Fruit fly (Drosophila melanogaster) whole organism, embryonic: ENCODE measurements around the gene CG32259.

ENCODE experiments used
- CG11504 ChIP-seq: fragments of 200-800 bp; sonication (Bioruptor generic); optimal IDR thresholded peaks from 3 replicates; lab custom pipeline; 2019; ENCODE audit warnings: missing biosample characterization, mild to moderate bottlenecking, missing genetic modification characterization, moderate library complexity
- CG13123 ChIP-seq: fragments of 200-800 bp; sonication (Bioruptor generic); optimal IDR thresholded peaks from 2 replicates; lab custom pipeline; 2016; ENCODE audit warnings: missing biosample characterization, missing genetic modification characterization
- CG13894 ChIP-seq: fragments of 200-800 bp; sonication (Bioruptor generic); optimal IDR thresholded peaks from 3 replicates; lab custom pipeline; 2018; ENCODE audit warnings: missing biosample characterization, mild to moderate bottlenecking, missing genetic modification characterization, moderate library complexity
- CG14667 ChIP-seq: fragments of 200-800 bp; sonication (Bioruptor generic); IDR thresholded peaks from 2 replicates; pipeline ENCODE4 v1.3.6; 2022; ENCODE audit warnings: missing biosample characterization, missing genetic modification characterization
- CG15073 ChIP-seq: fragments of 200-800 bp; sonication (Bioruptor generic); optimal IDR thresholded peaks from 2 replicates; lab custom pipeline; 2016; ENCODE audit warnings: missing biosample characterization, missing genetic modification characterization
- CG17912 ChIP-seq: fragments of 200-800 bp; sonication (Bioruptor generic); optimal IDR thresholded peaks from 2 replicates; lab custom pipeline; 2018; ENCODE audit warnings: missing biosample characterization, mild to moderate bottlenecking, missing genetic modification characterization
- CG18476 ChIP-seq: fragments of 200-800 bp; sonication (Bioruptor generic); optimal IDR thresholded peaks from 2 replicates; lab custom pipeline; 2016; ENCODE audit warnings: missing biosample characterization, mild to moderate bottlenecking, missing genetic modification characterization
- CG33213 ChIP-seq: fragments of 200-800 bp; sonication (Bioruptor generic); optimal IDR thresholded peaks from 3 replicates; lab custom pipeline; 2016; ENCODE audit warnings: missing biosample characterization, missing genetic modification characterization
- CG34224 ChIP-seq: fragments of 200-800 bp; sonication (Bioruptor generic); IDR thresholded peaks from 3 replicates; pipeline ENCODE4 v1.3.6; 2022; ENCODE audit warnings: missing biosample characterization, missing genetic modification characterization; ENCODE audit not compliant: partially characterized antibody
- CG34422 ChIP-seq: fragments of 200-800 bp; sonication (Bioruptor generic); IDR thresholded peaks from 3 replicates; pipeline ENCODE4 v1.3.6; 2022; ENCODE audit warnings: missing biosample characterization, missing genetic modification characterization
- CG6854 ChIP-seq: fragments of 200-800 bp; sonication (Bioruptor generic); optimal IDR thresholded peaks from 3 replicates; lab custom pipeline; 2017; ENCODE audit warnings: missing biosample characterization, mild to moderate bottlenecking, missing genetic modification characterization
- CG7556 ChIP-seq: fragments of 200-800 bp; sonication (Bioruptor generic); optimal IDR thresholded peaks from 2 replicates; lab custom pipeline; 2017; ENCODE audit warnings: missing biosample characterization, mild to moderate bottlenecking, missing genetic modification characterization
- CG8924 ChIP-seq: fragments of 200-800 bp; optimal IDR thresholded peaks from 3 replicates; lab custom pipeline; 2019; ENCODE audit warnings: missing biosample characterization, mild to moderate bottlenecking, missing genetic modification characterization, moderate library complexity
- CG9437 ChIP-seq: fragments of 200-800 bp; sonication (Bioruptor generic); optimal IDR thresholded peaks from 2 replicates; lab custom pipeline; 2018; ENCODE audit warnings: missing biosample characterization, mild to moderate bottlenecking, missing genetic modification characterization
- Camta ChIP-seq: fragments of 200-800 bp; sonication (Bioruptor generic); optimal IDR thresholded peaks from 2 replicates; lab custom pipeline; 2016; ENCODE audit warnings: missing biosample characterization, missing genetic modification characterization
- CoRest ChIP-seq: fragments of 200-800 bp; sonication (Bioruptor generic); optimal IDR thresholded peaks from 3 replicates; lab custom pipeline; 2018; ENCODE audit warnings: missing biosample characterization, mild to moderate bottlenecking, missing genetic modification characterization, moderate library complexity
- D19A ChIP-seq: fragments of 200-800 bp; optimal IDR thresholded peaks from 3 replicates; lab custom pipeline; 2019; ENCODE audit warnings: missing biosample characterization, mild to moderate bottlenecking, missing genetic modification characterization, moderate library complexity
- Ets65A ChIP-seq: fragments of 200-800 bp; sonication (Bioruptor generic); peaks from one replicate; lab custom pipeline; 2016; ENCODE audit warnings: missing biosample characterization, missing genetic modification characterization
- Ets97D ChIP-seq: fragments of 200-800 bp; sonication (Bioruptor generic); optimal IDR thresholded peaks from 3 replicates; lab custom pipeline; 2016; ENCODE audit warnings: missing biosample characterization, missing genetic modification characterization
- Fer1 ChIP-seq: fragments of 200-800 bp; sonication (Bioruptor generic); optimal IDR thresholded peaks from 2 replicates; lab custom pipeline; 2017; ENCODE audit warnings: missing biosample characterization, mild to moderate bottlenecking, missing genetic modification characterization
- H15 ChIP-seq: fragments of 200-800 bp; sonication (Bioruptor generic); IDR thresholded peaks from 3 replicates; pipeline ENCODE4 v1.3.6; 2022; ENCODE audit warnings: missing biosample characterization, missing genetic modification characterization
- Hand ChIP-seq: fragments of 200-800 bp; sonication (Bioruptor generic); optimal IDR thresholded peaks from 2 replicates; lab custom pipeline; 2017; ENCODE audit warnings: mild to moderate bottlenecking, missing biosample characterization, missing genetic modification reagents, missing genetic modification characterization
- Hr39 ChIP-seq: fragments of >200 bp; optimal IDR thresholded peaks from 2 replicates; lab custom pipeline; 2017
- Hr51 ChIP-seq, 2 experiments: fragments of 200-800 bp; sonication (Bioruptor generic); optimal IDR thresholded peaks; 2 replicates in 1 of 2; 3 replicates in 1 of 2; lab custom pipeline; 2016 to 2018; ENCODE audit warnings: missing biosample characterization in 2 of 2, missing genetic modification characterization in 2 of 2, mild to moderate bottlenecking in 1 of 2, moderate library complexity in 1 of 2
- MTF-1 ChIP-seq: fragments of 200-800 bp; sonication (Bioruptor generic); optimal IDR thresholded peaks from 2 replicates; lab custom pipeline; 2018; ENCODE audit warnings: missing biosample characterization, mild to moderate bottlenecking, missing genetic modification characterization, borderline replicate concordance
- Max ChIP-seq: fragments of 200-800 bp; sonication (Bioruptor generic); optimal IDR thresholded peaks from 2 replicates; lab custom pipeline; 2016; ENCODE audit warnings: missing biosample characterization, mild to moderate bottlenecking, missing genetic modification characterization
- Myb ChIP-seq: fragments of 200-800 bp; sonication (Bioruptor generic); optimal IDR thresholded peaks from 2 replicates; lab custom pipeline; 2016; ENCODE audit warnings: missing biosample characterization, missing genetic modification characterization
- Neu2 ChIP-seq: fragments of 200-800 bp; sonication (Bioruptor generic); optimal IDR thresholded peaks from 3 replicates; lab custom pipeline; 2016; ENCODE audit warnings: missing biosample characterization, missing genetic modification characterization, borderline replicate concordance
- Oaz ChIP-seq: fragments of 200-800 bp; sonication (Bioruptor generic); IDR thresholded peaks from 2 replicates; pipeline ENCODE4 v1.3.6; 2022; ENCODE audit warnings: missing biosample characterization, missing genetic modification characterization
- Sox102F ChIP-seq: fragments of 200-800 bp; sonication (Bioruptor generic); optimal IDR thresholded peaks from 2 replicates; lab custom pipeline; 2018; ENCODE audit warnings: missing biosample characterization, mild to moderate bottlenecking, missing genetic modification characterization, moderate library complexity
- Spps ChIP-seq: fragments of 200-800 bp; sonication (Bioruptor generic); optimal IDR thresholded peaks from 2 replicates; lab custom pipeline; 2018; ENCODE audit warnings: missing biosample characterization, mild to moderate bottlenecking, missing genetic modification characterization
- Sry-δ ChIP-seq: fragments of 200-800 bp; sonication (Bioruptor generic); optimal IDR thresholded peaks from 2 replicates; lab custom pipeline; 2016; ENCODE audit warnings: missing biosample characterization, missing genetic modification characterization
- Taf1 ChIP-seq: fragments of 200-800 bp; sonication (Bioruptor generic); IDR thresholded peaks from 2 replicates; pipeline ENCODE4 v1.3.6; 2022; ENCODE audit warnings: missing biosample characterization, missing genetic modification characterization
- Trl ChIP-seq, 3 experiments: fragments of >200 bp in 2 of 3; fragments of 200-800 bp in 1 of 3; sonication (Bioruptor generic) in 1 of 3; optimal IDR thresholded peaks; 2 replicates in 1 of 3; 3 replicates in 2 of 3; lab custom pipeline; 2016 to 2017; ENCODE audit warnings: missing biosample characterization in 1 of 3, missing genetic modification characterization in 1 of 3
- Vsx1 ChIP-seq: fragments of 200-800 bp; sonication (Bioruptor generic); optimal IDR thresholded peaks from 2 replicates; lab custom pipeline; 2017; ENCODE audit warnings: missing biosample characterization, mild to moderate bottlenecking, missing genetic modification characterization, missing genetic modification reagents
- ap ChIP-seq: fragments of 200-800 bp; sonication (Bioruptor generic); IDR thresholded peaks from 2 replicates; pipeline ENCODE4 v1.3.6; 2022; ENCODE audit warnings: missing biosample characterization, missing genetic modification characterization
- ara ChIP-seq: fragments of 200-800 bp; sonication (Bioruptor generic); IDR thresholded peaks from 2 replicates; pipeline ENCODE4 v1.3.6; 2022; ENCODE audit warnings: missing biosample characterization, missing genetic modification characterization
- chinmo ChIP-seq: fragments of 200-800 bp; sonication (Bioruptor generic); IDR thresholded peaks from 4 replicates; pipeline ENCODE4 v1.3.6; 2022; ENCODE audit warnings: missing biosample characterization, missing genetic modification characterization; ENCODE audit not compliant: partially characterized antibody
- croc ChIP-seq: fragments of 200-800 bp; sonication (Bioruptor generic); conservative IDR thresholded peaks from 3 replicates; pipeline ENCODE4 v1.3.6; 2022; ENCODE audit warnings: missing biosample characterization, missing genetic modification characterization
- eve ChIP-seq, 2 experiments: fragments of >200 bp; optimal IDR thresholded peaks; 2 replicates each; lab custom pipeline; 2017; ENCODE audit warnings: missing biosample characterization in 2 of 2, missing genetic modification characterization in 2 of 2
- fd3F ChIP-seq: fragments of 200-800 bp; sonication (Bioruptor generic); optimal IDR thresholded peaks from 2 replicates; lab custom pipeline; 2018; ENCODE audit warnings: missing biosample characterization, mild to moderate bottlenecking, missing genetic modification characterization, moderate library complexity
- hth ChIP-seq: fragments of >200 bp; optimal IDR thresholded peaks from 2 replicates; lab custom pipeline; 2017; ENCODE audit warnings: inconsistent platforms
- kni ChIP-seq: fragments of 200-800 bp; sonication (Bioruptor generic); optimal IDR thresholded peaks from 3 replicates; lab custom pipeline; 2017; ENCODE audit warnings: mild to moderate bottlenecking, missing biosample characterization, missing genetic modification reagents, missing genetic modification characterization
- nmo ChIP-seq: fragments of 200-800 bp; sonication (Bioruptor generic); optimal IDR thresholded peaks from 2 replicates; lab custom pipeline; 2018; ENCODE audit warnings: missing biosample characterization, mild to moderate bottlenecking, missing genetic modification characterization, moderate library complexity
- otp ChIP-seq: fragments of 200-800 bp; sonication (Bioruptor generic); IDR thresholded peaks from 3 replicates; pipeline ENCODE4, ENCODE4 v1.3.6; 2022; ENCODE audit warnings: missing biosample characterization, missing genetic modification characterization
- pum ChIP-seq: fragments of 200-800 bp; sonication (Bioruptor generic); optimal IDR thresholded peaks from 2 replicates; lab custom pipeline; 2016; ENCODE audit warnings: missing biosample characterization, missing genetic modification characterization
- repo ChIP-seq: fragments of 200-800 bp; sonication (Bioruptor generic); optimal IDR thresholded peaks from 2 replicates; lab custom pipeline; 2016; ENCODE audit warnings: missing biosample characterization, missing genetic modification characterization
- tll ChIP-seq, 2 experiments: fragments of 200-800 bp in 1 of 2; fragments of >200 bp in 1 of 2; sonication (Bioruptor generic) in 1 of 2; optimal IDR thresholded peaks; 2 replicates each; lab custom pipeline; 2017 to 2019; ENCODE audit warnings: missing biosample characterization in 2 of 2, missing genetic modification characterization in 2 of 2, mild to moderate bottlenecking in 1 of 2, moderate library complexity in 1 of 2
- tup ChIP-seq: fragments of 200-800 bp; sonication (Bioruptor generic); optimal IDR thresholded peaks from 2 replicates; lab custom pipeline; 2016; ENCODE audit warnings: missing biosample characterization, mild to moderate bottlenecking, missing genetic modification characterization, moderate library complexity

CG32259 gene

dm6 chr3L:4102496-4103257 is 33.5 kb downstream of the CG32259 start, which contains the start of gene CG14995 (continued):
- TF ChIP-seq otp (GFP tag; lab: Robert Waterston, UW) (no peak), CG6854 (peak; percentile 53), CG14667 (GFP tag; lab: Robert Waterston, UW) (no peak), H15 (GFP tag; lab: Robert Waterston, UW) (no peak), hth (no peak), pum (no peak), CG15073 (GFP tag; lab: Kevin White, UChicago) (no peak), CG17912 (GFP tag; lab: Kevin White, UChicago) (no peak), CG11504 (tag; lab: Kevin White, UChicago) (peak; percentile 14), tll (GFP tag; optimal IDR thresholded peaks at IDR 0.05; lab: Kevin White, UChicago) (no peak), Sox102F (GFP tag; lab: Kevin White, UChicago) (no peak), ara (GFP tag; lab: Robert Waterston, UW) (no peak), eve (GFP tag; optimal IDR thresholded peaks at IDR 0.05; lab: Kevin White, UChicago) (no peak), D19A (tag; lab: Kevin White, UChicago) (peak; percentile 67), CG33213 (GFP tag; lab: Kevin White, UChicago) (no peak), Myb (GFP tag; lab: Kevin White, UChicago) (peak; percentile 62), nmo (no peak), Trl (optimal IDR thresholded peaks at IDR 0.05; lab: Kevin White, UChicago) (peak; percentile 61 to 86), Trl (GFP tag; optimal IDR thresholded peaks at IDR 0.05; lab: Kevin White, UChicago) (no peak), ap (GFP tag; lab: Robert Waterston, UW) (no peak), Hr51 (GFP tag; optimal IDR thresholded peaks at IDR 0.05; lab: Kevin White, UChicago) (no peak), Max (GFP tag; lab: Kevin White, UChicago) (peak; percentile 12), Ets65A (GFP tag; lab: Kevin White, UChicago) (no peak), Camta (GFP tag; lab: Kevin White, UChicago) (no peak), Oaz (GFP tag; lab: Robert Waterston, UW) (no peak), fd3F (GFP tag; lab: Kevin White, UChicago) (no peak), CG18476 (GFP tag; lab: Kevin White, UChicago) (no peak), MTF-1 (no peak), CG34422 (peak; percentile 75; the same call in 1 of the 3 replicates), CG7556 (GFP tag; lab: Kevin White, UChicago) (no peak), Sry-δ (peak; percentile 91), Vsx1 (GFP tag; lab: Kevin White, UChicago) (no peak), tup (GFP tag; lab: Kevin White, UChicago) (no peak), kni (GFP tag; lab: Kevin White, UChicago) (peak; percentile 56), CG9437 (GFP tag; lab: Kevin White, UChicago) (peak; percentile 27), Hand (GFP tag; lab: Kevin White, UChicago) (peak; percentile 34), CG13894 (tag; lab: Kevin White, UChicago) (peak; percentile 62), croc (GFP tag; lab: Robert Waterston, UW) (no peak), Taf1 (GFP tag; lab: Robert Waterston, UW) (no peak), Spps (no peak), CG13123 (GFP tag; lab: Kevin White, UChicago) (no peak), Hr39 (lab: Kevin White, UChicago) (no peak), chinmo (GFP tag; lab: Robert Waterston, UW) (peak; percentile 96), Fer1 (GFP tag; lab: Kevin White, UChicago) (peak; percentile 72), Neu2 (no peak), CoRest (tag; lab: Kevin White, UChicago) (no peak), CG34224 (GFP tag; lab: Robert Waterston, UW) (peak; percentile 28; the same call in 2 of the 3 replicates), repo (no peak), CG8924 (peak; percentile 82), Ets97D (GFP tag; lab: Kevin White, UChicago) (peak; percentile 2)
